Fruit fly (Drosophila melanogaster): ENCODE data around the gene CG32264.

DNA sequence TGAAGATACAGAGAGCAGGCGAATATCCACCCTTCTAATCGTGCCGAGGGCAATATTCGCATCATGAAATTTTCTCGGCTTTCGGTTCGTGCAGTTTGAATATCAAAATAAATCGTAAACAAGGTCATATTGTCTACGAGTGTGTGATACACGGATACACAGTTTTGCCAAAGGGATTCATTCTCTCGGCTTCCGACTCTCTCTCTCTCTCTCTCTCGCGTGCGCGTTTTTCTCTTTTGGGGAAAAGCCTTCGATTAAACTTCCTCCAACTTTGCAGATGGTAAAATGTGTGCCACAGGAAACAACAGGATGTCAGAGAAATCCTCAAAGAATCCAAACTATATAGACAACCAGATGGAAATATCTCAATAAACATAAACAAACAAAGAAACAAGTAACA lies 21.9 kb upstream of the CG32264 start:
- TF ChIP-seq woc (GFP tag; optimal IDR thresholded peaks at IDR 0.05): no peak
- no peak for TF ChIP-seq ey (GFP tag; optimal IDR thresholded peaks at IDR 0.05)
- no peak for TF ChIP-seq usp (GFP tag; optimal IDR thresholded peaks at IDR 0.05)
- no peak for TF ChIP-seq h (GFP tag; optimal IDR thresholded peaks at IDR 0.05)
- no peak for TF ChIP-seq fru (GFP tag; optimal IDR thresholded peaks at IDR 0.05)
- TF ChIP-seq N (GFP tag; optimal IDR thresholded peaks at IDR 0.05): no peak
